Worm (Caenorhabditis elegans) whole organism, L4 larva: ENCODE data around the gene gck-1.

Source experiments
- F44E2.7 ChIP-seq: fragments of 200-800 bp; sonication (Bioruptor generic); IDR thresholded peaks from 2 replicates; pipeline ENCODE4 v2.1.2; 2022; ENCODE audit warnings: missing genetic modification characterization, missing compliant biosample characterization
- T20F7.1 ChIP-seq: fragments of 200-800 bp; sonication (Bioruptor generic); optimal IDR thresholded peaks from 2 replicates; lab custom pipeline; 2018; ENCODE audit warnings: mild to moderate bottlenecking, missing genetic modification characterization, missing compliant biosample characterization
- T26A8.4 ChIP-seq: fragments of 200-800 bp; sonication (Bioruptor generic); IDR thresholded peaks from 2 replicates; pipeline ENCODE4 v1.3.6; 2022; ENCODE audit warnings: missing genetic modification characterization, missing compliant biosample characterization
- ZK546.5 ChIP-seq, 2 experiments: sonication (generic microtip); optimal IDR thresholded peaks; 2 replicates each; lab custom pipeline; 2017; ENCODE audit warnings: missing biosample characterization in 2 of 2, missing genetic modification characterization in 2 of 2
- aha-1 ChIP-seq: fragments of 150-350 bp; peaks from one replicate; lab custom pipeline; 2014; ENCODE audit warnings: missing biosample characterization, missing genetic modification characterization
- ceh-62 ChIP-seq: sonication (generic microtip); optimal IDR thresholded peaks from 2 replicates; lab custom pipeline; 2017; ENCODE audit warnings: missing biosample characterization, missing genetic modification characterization
- daf-12 ChIP-seq: fragments of 150-350 bp; optimal IDR thresholded peaks from 2 replicates; lab custom pipeline; 2014; ENCODE audit warnings: missing biosample characterization, missing genetic modification reagents, missing genetic modification characterization
- daf-16 ChIP-seq, 3 experiments: sonication (generic microtip); optimal IDR thresholded peaks; 2 replicates each; lab custom pipeline; 2016 to 2017; ENCODE audit warnings: missing genetic modification characterization in 3 of 3, missing genetic modification reagents in 3 of 3, mild to moderate bottlenecking in 2 of 3, missing compliant biosample characterization in 2 of 3, missing biosample characterization in 1 of 3, moderate library complexity in 1 of 3
- daf-8 ChIP-seq: fragments of 200-800 bp; sonication (Bioruptor generic); IDR thresholded peaks from 2 replicates; pipeline ENCODE4 v1.3.6; 2022; ENCODE audit warnings: missing genetic modification characterization, missing compliant biosample characterization
- dmd-6 ChIP-seq: fragments of 200-800 bp; sonication (Bioruptor generic); IDR thresholded peaks from 2 replicates; pipeline ENCODE4 v1.3.6; 2022; ENCODE audit warnings: missing genetic modification reagents, missing genetic modification characterization, missing compliant biosample characterization
- dmd-8 ChIP-seq: fragments of 200-800 bp; sonication (Bioruptor generic); IDR thresholded peaks from 2 replicates; pipeline ENCODE4 v1.3.6; 2022; ENCODE audit warnings: missing genetic modification characterization, missing compliant biosample characterization
- dve-1 ChIP-seq: sonication (generic microtip); optimal IDR thresholded peaks from 2 replicates; lab custom pipeline; 2017; ENCODE audit warnings: antibody characterized with exemption, mild to moderate bottlenecking, missing genetic modification characterization, missing compliant biosample characterization; ENCODE audit not compliant: insufficient read depth
- gei-8 ChIP-seq: fragments of 200-800 bp; sonication (Bioruptor generic); optimal IDR thresholded peaks from 2 replicates; lab custom pipeline; 2018; ENCODE audit warnings: mild to moderate bottlenecking, missing genetic modification characterization, missing compliant biosample characterization
- hlh-11 ChIP-seq: fragments of 200-800 bp; sonication (Bioruptor generic); optimal IDR thresholded peaks from 2 replicates; lab custom pipeline; 2018; ENCODE audit warnings: mild to moderate bottlenecking, missing genetic modification characterization, missing compliant biosample characterization
- hlh-30 ChIP-seq: sonication (generic microtip); optimal IDR thresholded peaks from 2 replicates; lab custom pipeline; 2017; ENCODE audit warnings: antibody characterized with exemption, mild to moderate bottlenecking, missing genetic modification characterization, missing compliant biosample characterization; ENCODE audit not compliant: insufficient read depth
- hmg-1.1 ChIP-seq: fragments of 200-800 bp; sonication (Bioruptor generic); IDR thresholded peaks from 2 replicates; pipeline ENCODE4 v1.3.6; 2022; ENCODE audit warnings: missing genetic modification reagents, missing genetic modification characterization, missing compliant biosample characterization
- lim-7 ChIP-seq: fragments of 200-800 bp; sonication (Bioruptor generic); IDR thresholded peaks from 2 replicates; pipeline ENCODE4 v1.3.6; 2022; ENCODE audit warnings: missing genetic modification characterization, missing compliant biosample characterization
- lin-1 ChIP-seq: fragments of 200-800 bp; sonication (Bioruptor generic); IDR thresholded peaks from 2 replicates; pipeline ENCODE4 v1.3.6; 2022; ENCODE audit warnings: missing genetic modification reagents, missing genetic modification characterization, missing compliant biosample characterization
- lin-38 ChIP-seq: fragments of 200-800 bp; sonication (Bioruptor generic); IDR thresholded peaks from 2 replicates; pipeline ENCODE4 v1.3.6; 2022; ENCODE audit warnings: missing genetic modification reagents, missing genetic modification characterization, missing compliant biosample characterization
- lin-39 ChIP-seq: fragments of 150-350 bp; optimal IDR thresholded peaks from 2 replicates; lab custom pipeline; 2014; ENCODE audit warnings: missing biosample characterization, missing genetic modification reagents, missing genetic modification characterization
- lir-3 ChIP-seq: sonication (generic microtip); optimal IDR thresholded peaks from 2 replicates; lab custom pipeline; 2016; ENCODE audit warnings: mild to moderate bottlenecking, missing genetic modification characterization, missing compliant biosample characterization
- mdl-1 ChIP-seq, 2 experiments: fragments of 150-350 bp in 1 of 2; sonication (generic microtip) in 1 of 2; optimal IDR thresholded peaks; 2 replicates each; lab custom pipeline; 2014 to 2017; ENCODE audit warnings: missing biosample characterization in 2 of 2, missing genetic modification characterization in 2 of 2
- mes-2 ChIP-seq: sonication (generic microtip); optimal IDR thresholded peaks from 2 replicates; lab custom pipeline; 2016; ENCODE audit warnings: missing genotype, mild to moderate bottlenecking, missing genetic modification characterization, missing compliant biosample characterization; ENCODE audit not compliant: poor library complexity, severe bottlenecking
- nhr-10 ChIP-seq: fragments of 150-350 bp; optimal IDR thresholded peaks from 2 replicates; lab custom pipeline; 2014; ENCODE audit warnings: missing biosample characterization, missing genetic modification characterization
- nhr-25 ChIP-seq: sonication (generic microtip); optimal IDR thresholded peaks from 2 replicates; lab custom pipeline; 2017; ENCODE audit warnings: missing genetic modification characterization, mild to moderate bottlenecking, missing compliant biosample characterization, antibody characterized with exemption, moderate library complexity, borderline replicate concordance; ENCODE audit not compliant: insufficient read depth
- nhr-28 ChIP-seq: fragments of 150-350 bp; optimal IDR thresholded peaks from 2 replicates; lab custom pipeline; 2014; ENCODE audit warnings: missing biosample characterization, missing genetic modification characterization
- nhr-77 ChIP-seq: fragments of 150-350 bp; optimal IDR thresholded peaks from 2 replicates; lab custom pipeline; 2014; ENCODE audit warnings: missing biosample characterization, missing genetic modification characterization
- php-3 ChIP-seq: fragments of 200-800 bp; sonication (Bioruptor generic); IDR thresholded peaks from 2 replicates; pipeline ENCODE4 v1.3.6; 2022; ENCODE audit warnings: missing genetic modification reagents, missing genetic modification characterization, missing compliant biosample characterization
- pqm-1 ChIP-seq: sonication (generic microtip); optimal IDR thresholded peaks from 2 replicates; lab custom pipeline; 2017; ENCODE audit warnings: missing biosample characterization, missing genetic modification characterization
- rbr-2 ChIP-seq: sonication (generic microtip); optimal IDR thresholded peaks from 2 replicates; lab custom pipeline; 2016; ENCODE audit warnings: missing genotype, missing genetic modification characterization, missing compliant biosample characterization
- skn-1 ChIP-seq: fragments of 150-350 bp; optimal IDR thresholded peaks from 2 replicates; lab custom pipeline; 2014; ENCODE audit warnings: missing biosample characterization, missing genetic modification characterization
- spr-1 ChIP-seq: sonication (generic microtip); optimal IDR thresholded peaks from 2 replicates; lab custom pipeline; 2016; ENCODE audit warnings: mild to moderate bottlenecking, missing genetic modification characterization, missing compliant biosample characterization
- spr-3 ChIP-seq: fragments of 200-800 bp; sonication (Bioruptor generic); optimal IDR thresholded peaks from 2 replicates; lab custom pipeline; 2018; ENCODE audit warnings: mild to moderate bottlenecking, missing genetic modification characterization, missing compliant biosample characterization
- tra-1 ChIP-seq: fragments of 200-800 bp; sonication (Bioruptor generic); IDR thresholded peaks from 2 replicates; pipeline ENCODE4 v1.3.6; 2022; ENCODE audit warnings: missing genetic modification reagents, missing genetic modification characterization, missing compliant biosample characterization
- unc-39 ChIP-seq: sonication (generic microtip); optimal IDR thresholded peaks from 2 replicates; lab custom pipeline; 2017; ENCODE audit warnings: missing biosample characterization, missing genetic modification characterization
- zag-1 ChIP-seq: fragments of 150-350 bp; optimal IDR thresholded peaks from 2 replicates; lab custom pipeline; 2014; ENCODE audit warnings: missing biosample characterization, missing genetic modification characterization
- zfp-3 ChIP-seq: fragments of 200-800 bp; sonication (Bioruptor generic); conservative IDR thresholded peaks from 2 replicates; pipeline ENCODE4 v1.3.6; 2022; ENCODE audit warnings: missing genetic modification reagents, missing genetic modification characterization, missing compliant biosample characterization
- zip-2 ChIP-seq: fragments of 150-350 bp; optimal IDR thresholded peaks from 2 replicates; lab custom pipeline; 2014; ENCODE audit warnings: missing biosample characterization, missing genetic modification characterization
- ztf-7 ChIP-seq: fragments of 150-350 bp; optimal IDR thresholded peaks from 2 replicates; lab custom pipeline; 2014; ENCODE audit warnings: missing biosample characterization, missing genetic modification characterization

The gck-1 gene

DNA sequence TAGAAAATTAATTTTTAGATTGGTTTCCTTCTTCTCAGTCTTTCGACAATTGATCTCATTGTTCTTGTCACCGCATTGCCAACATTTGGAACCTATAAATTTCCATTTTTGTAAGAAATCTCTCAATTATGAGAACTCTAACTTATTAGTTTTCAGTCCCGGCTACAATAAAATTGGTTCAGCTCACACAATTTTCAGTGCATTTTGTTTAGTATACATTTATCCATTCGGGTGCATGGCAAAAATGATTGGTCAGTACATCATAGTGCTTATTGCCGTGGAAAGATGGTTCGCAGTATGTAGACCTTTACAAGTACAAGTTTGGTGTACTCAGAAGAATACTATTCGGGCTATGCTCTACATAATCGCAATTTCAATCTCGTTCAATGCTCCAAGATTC lies 43.7 kb upstream of the gck-1 start:
- TF ChIP-seq aha-1 (tag; lab: Kevin White, UChicago) (peak; percentile 63), dmd-8 (GFP tag; lab: Robert Waterston, UW) (no peak)
- TF ChIP-seq, all 104 proteins: peak for 1

DNA sequence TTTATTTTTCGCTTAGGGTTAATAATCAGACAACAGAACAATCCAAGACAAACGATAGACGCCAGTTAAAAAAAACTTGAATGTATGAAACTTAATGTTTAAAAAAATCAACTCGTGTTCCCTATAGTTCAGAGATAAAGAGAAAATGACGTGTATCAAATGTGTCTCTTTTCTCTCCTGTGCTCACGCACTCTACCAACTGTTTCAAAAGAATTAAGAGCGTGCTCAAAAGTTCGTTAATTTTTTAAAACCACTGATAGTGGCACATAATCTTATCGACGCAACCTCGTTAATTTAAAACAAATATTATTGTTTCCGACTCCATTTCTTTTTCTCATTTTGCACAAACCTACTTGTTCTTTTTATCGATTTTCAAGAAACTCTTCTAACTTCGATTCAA lies 41.9 kb upstream of the gck-1 start:
- no peak for TF ChIP-seq unc-39 (tag; lab: Kevin White, UChicago)
- no peak for TF ChIP-seq skn-1 (tag; lab: Kevin White, UChicago)
- TF ChIP-seq dve-1 (tag; lab: Kevin White, UChicago), result peak; percentile 86
- no peak for TF ChIP-seq nhr-25 (tag; lab: Kevin White, UChicago)
- peak; percentile 22 for TF ChIP-seq T20F7.1 (GFP tag; lab: Kevin White, UChicago)
- no peak for TF ChIP-seq daf-8
- TF ChIP-seq spr-3 (GFP tag; lab: Kevin White, UChicago), result no peak
- no peak for TF ChIP-seq gei-8 (GFP tag; lab: Kevin White, UChicago)
- no peak for TF ChIP-seq rbr-2 (tag; lab: Kevin White, UChicago)
- peak; percentile 95 for TF ChIP-seq pqm-1 (tag; lab: Kevin White, UChicago)
- no peak for TF ChIP-seq lin-39 (tag; lab: Kevin White, UChicago)
- peak; percentile 29 for TF ChIP-seq nhr-77 (tag; lab: Kevin White, UChicago)
- peak; percentile 49 for TF ChIP-seq hlh-30 (tag; lab: Kevin White, UChicago)
- TF ChIP-seq php-3 (GFP tag; lab: Robert Waterston, UW), result peak; percentile 88
- peak; percentile 82 for TF ChIP-seq dmd-6 (GFP tag; lab: Robert Waterston, UW)
- peak in 1 of 2 experiments; percentile 17 for TF ChIP-seq mdl-1 (tag; optimal IDR thresholded peaks at IDR 0.05; lab: Kevin White, UChicago)
- TF ChIP-seq daf-16 (GFP tag; optimal IDR thresholded peaks at IDR 0.05; lab: Kevin White, UChicago), result no peak
- peak; percentile 79 for TF ChIP-seq daf-16 (tag; optimal IDR thresholded peaks at IDR 0.05; lab: Kevin White, UChicago)
- TF ChIP-seq tra-1 (GFP tag; lab: Robert Waterston, UW), result 0 out of 2 replicates have a peak, but pooled peaks have one; percentile 35
- TF ChIP-seq zip-2 (tag; lab: Kevin White, UChicago), result no peak
- no peak for TF ChIP-seq T26A8.4 (GFP tag; lab: Robert Waterston, UW)
- no peak for TF ChIP-seq lin-38 (GFP tag; lab: Robert Waterston, UW)
- TF ChIP-seq hlh-11 (tag; lab: Kevin White, UChicago), result peak; percentile 74
- TF ChIP-seq lim-7, result no peak
- no peak for TF ChIP-seq nhr-10 (tag; lab: Kevin White, UChicago)
- no peak for TF ChIP-seq lir-3
- peak; percentile 67 for TF ChIP-seq lin-1
- no peak for TF ChIP-seq mes-2 (tag; lab: Kevin White, UChicago)
- no peak for TF ChIP-seq ceh-62 (tag; lab: Kevin White, UChicago)
- TF ChIP-seq ztf-7 (tag; lab: Kevin White, UChicago), result no peak
- TF ChIP-seq zfp-3, result no peak
- peak; percentile 76 for TF ChIP-seq nhr-28 (tag; lab: Kevin White, UChicago)

- TF ChIP-seq zag-1 (tag; lab: Kevin White, UChicago), result no peak
- TF ChIP-seq spr-1, result no peak
- no peak for TF ChIP-seq php-3 (GFP tag; lab: Robert Waterston, UW)
- TF ChIP-seq hmg-1.1 (GFP tag; lab: Robert Waterston, UW), result no peak
- no peak for TF ChIP-seq daf-12 (tag; lab: Kevin White, UChicago)
- no peak for TF ChIP-seq ZK546.5 (tag; optimal IDR thresholded peaks at IDR 0.05; lab: Kevin White, UChicago)
- no peak for TF ChIP-seq F44E2.7 (GFP tag; lab: Robert Waterston, UW)
These were observed 40.7 kb upstream of the gck-1 start, which contains the start of gene frpr-11 for ce11 chrV:8906896-8907295. Gene frpr-11 (plus strand): TSS chrV:8907196.
